Worm (Caenorhabditis elegans) whole organism, L2 larva: ENCODE data around the gene F10A3.17.

Experiments used
- F13H6.1 ChIP-seq: sonication (generic microtip); optimal IDR thresholded peaks from 2 replicates; lab custom pipeline; 2016; ENCODE audit warnings: missing genetic modification characterization, missing compliant biosample characterization
- egl-27 ChIP-seq: sonication (generic microtip); optimal IDR thresholded peaks from 3 replicates; lab custom pipeline; 2017; ENCODE audit warnings: missing biosample characterization, missing genetic modification reagents, missing genetic modification characterization
- elt-3 ChIP-seq: sonication (generic microtip); optimal IDR thresholded peaks from 2 replicates; lab custom pipeline; 2017; ENCODE audit warnings: missing biosample characterization, missing genetic modification characterization
- fos-1 ChIP-seq: fragments of 150-350 bp; optimal IDR thresholded peaks from 2 replicates; lab custom pipeline; 2014; ENCODE audit warnings: missing biosample characterization, missing genetic modification characterization
- lin-39 ChIP-seq: fragments of 150-350 bp; optimal IDR thresholded peaks from 2 replicates; lab custom pipeline; 2014; ENCODE audit warnings: missing biosample characterization, missing genetic modification reagents, missing genetic modification characterization
- nhr-21 ChIP-seq: fragments of 150-350 bp; optimal IDR thresholded peaks from 2 replicates; lab custom pipeline; 2014; ENCODE audit warnings: missing biosample characterization, missing genetic modification characterization
- nhr-237 ChIP-seq: fragments of 150-350 bp; optimal IDR thresholded peaks from 2 replicates; lab custom pipeline; 2014; ENCODE audit warnings: missing biosample characterization, missing genetic modification characterization
- nhr-25 ChIP-seq: fragments of 150-350 bp; sonication (generic microtip); optimal IDR thresholded peaks from 3 replicates; lab custom pipeline; 2014; ENCODE audit warnings: missing biosample characterization, missing genetic modification characterization
- nhr-77 ChIP-seq: fragments of 150-350 bp; optimal IDR thresholded peaks from 2 replicates; lab custom pipeline; 2014; ENCODE audit warnings: missing biosample characterization, missing genetic modification characterization
- skn-1 ChIP-seq: sonication (generic microtip); optimal IDR thresholded peaks from 2 replicates; lab custom pipeline; 2017; ENCODE audit warnings: missing biosample characterization, missing genetic modification characterization
- snpc-4 ChIP-seq: fragments of 150-350 bp; optimal IDR thresholded peaks from 2 replicates; lab custom pipeline; 2014; ENCODE audit warnings: missing biosample characterization, missing genetic modification characterization
- zag-1 ChIP-seq: fragments of 150-350 bp; optimal IDR thresholded peaks from 2 replicates; lab custom pipeline; 2014; ENCODE audit warnings: missing biosample characterization, missing genetic modification characterization
- ztf-11 ChIP-seq: sonication (generic microtip); optimal IDR thresholded peaks from 2 replicates; lab custom pipeline; 2017; ENCODE audit warnings: missing biosample characterization, missing genetic modification characterization

DNA sequence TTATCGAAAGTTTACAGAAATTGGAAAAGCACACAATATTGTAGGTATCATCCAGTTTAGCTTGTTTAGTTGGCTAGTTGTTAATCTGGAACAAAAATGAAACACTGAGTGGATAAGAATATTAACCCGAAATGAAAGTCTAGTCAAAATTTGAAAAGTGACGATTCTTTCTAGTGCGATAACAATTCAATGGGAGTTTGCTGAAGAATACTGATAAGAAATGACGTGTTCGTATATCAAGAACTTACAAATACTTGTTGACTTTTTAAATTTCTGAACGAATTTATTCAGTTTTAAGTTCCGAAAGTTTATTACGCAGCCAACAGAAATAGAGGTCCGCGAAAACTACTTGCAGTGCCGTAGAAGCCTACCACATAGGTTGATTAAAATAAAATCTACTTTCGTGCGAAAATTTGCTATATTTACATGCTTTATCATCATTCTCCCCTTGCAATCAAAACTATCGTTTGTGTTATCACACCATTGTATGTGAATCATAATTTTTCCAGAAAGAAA lies 16.4 kb downstream of the F10A3.17 start, which contains the start of gene fbxa-88:
- TF ChIP-seq egl-27 (tag; lab: Kevin White, UChicago) (no peak), zag-1 (no peak), nhr-77 (tag; lab: Kevin White, UChicago) (no peak), nhr-21 (tag; lab: Kevin White, UChicago) (no peak), F13H6.1 (tag; lab: Kevin White, UChicago) (no peak), ztf-11 (tag; lab: Kevin White, UChicago) (no peak), nhr-25 (tag; lab: Kevin White, UChicago) (no peak), elt-3 (tag; lab: Kevin White, UChicago) (no peak), skn-1 (tag; lab: Kevin White, UChicago) (no peak), lin-39 (no peak), fos-1 (tag; lab: Kevin White, UChicago) (peak; percentile 77), nhr-237 (tag; lab: Kevin White, UChicago) (no peak), snpc-4 (tag; lab: Kevin White, UChicago) (no peak)
